Worm (Caenorhabditis elegans) whole organism, L3 larva: ENCODE measurements around the gene C16C10.1.

ENCODE experiments used
- ama-1 ChIP-seq: fragments of 150-350 bp; optimal IDR thresholded peaks from 2 replicates; lab custom pipeline; 2018
- daf-12 ChIP-seq: fragments of 150-350 bp; optimal IDR thresholded peaks from 2 replicates; lab custom pipeline; 2014; ENCODE audit warnings: missing biosample characterization, missing genetic modification reagents, missing genetic modification characterization
- elt-1 ChIP-seq: fragments of 150-350 bp; optimal IDR thresholded peaks from 2 replicates; lab custom pipeline; 2014; ENCODE audit warnings: missing biosample characterization, missing genetic modification characterization
- elt-2 ChIP-seq: sonication (generic microtip); optimal IDR thresholded peaks from 2 replicates; lab custom pipeline; 2016; ENCODE audit warnings: missing genetic modification reagents, mild to moderate bottlenecking, missing genetic modification characterization, missing compliant biosample characterization
- elt-3 ChIP-seq, 3 experiments: fragments of 150-350 bp in 1 of 3; sonication (generic microtip) in 2 of 3; optimal IDR thresholded peaks; 2 replicates in 2 of 3; 4 replicates in 1 of 3; lab custom pipeline; 2014 to 2017; ENCODE audit warnings: missing biosample characterization in 3 of 3, missing genetic modification characterization in 3 of 3
- fkh-10 ChIP-seq: sonication (generic microtip); optimal IDR thresholded peaks from 2 replicates; lab custom pipeline; 2017; ENCODE audit warnings: missing biosample characterization, missing genetic modification reagents, missing genetic modification characterization
- lin-15B ChIP-seq: fragments of 150-350 bp; optimal IDR thresholded peaks from 2 replicates; lab custom pipeline; 2014; ENCODE audit warnings: missing biosample characterization, missing genetic modification characterization
- nhr-12 ChIP-seq: fragments of 150-350 bp; optimal IDR thresholded peaks from 2 replicates; lab custom pipeline; 2014; ENCODE audit warnings: missing biosample characterization, missing genetic modification characterization
- nhr-237 ChIP-seq: fragments of 150-350 bp; optimal IDR thresholded peaks from 2 replicates; lab custom pipeline; 2014; ENCODE audit warnings: missing biosample characterization, missing genetic modification characterization
- skn-1 ChIP-seq: fragments of 150-350 bp; optimal IDR thresholded peaks from 2 replicates; lab custom pipeline; 2014; ENCODE audit warnings: missing biosample characterization, missing genetic modification characterization
- tbx-2 ChIP-seq: sonication (generic microtip); optimal IDR thresholded peaks from 2 replicates; lab custom pipeline; 2016; ENCODE audit warnings: mild to moderate bottlenecking, missing genetic modification characterization, missing compliant biosample characterization
- unc-62 ChIP-seq: fragments of 150-350 bp; sonication (generic microtip); optimal IDR thresholded peaks from 4 replicates; lab custom pipeline; 2014; ENCODE audit warnings: missing biosample characterization, missing genetic modification reagents, missing genetic modification characterization
- ztf-11 ChIP-seq: fragments of 150-350 bp; optimal IDR thresholded peaks from 2 replicates; lab custom pipeline; 2014; ENCODE audit warnings: missing biosample characterization, missing genetic modification characterization

DNA sequence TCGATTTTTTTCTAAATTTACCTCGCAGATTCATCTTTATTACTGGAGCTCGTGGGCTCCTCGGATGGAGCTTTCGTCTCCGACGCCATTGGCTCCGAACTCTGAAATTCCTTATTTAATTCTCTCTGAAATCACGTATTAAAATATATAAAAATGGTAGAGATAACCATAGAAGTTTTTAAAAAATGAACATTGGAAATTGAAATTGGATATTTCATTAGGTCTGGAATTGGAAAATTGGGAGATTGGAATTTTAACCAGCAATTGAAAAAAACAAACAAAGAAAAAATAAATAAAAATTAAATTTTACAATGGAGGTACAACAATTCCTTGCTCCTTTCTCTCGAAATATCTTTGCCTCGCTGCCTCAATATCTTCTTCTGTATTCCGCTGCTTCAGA, 14.5 kb downstream of the C16C10.1 start, which contains the start of gene rnf-5:
- TF ChIP-seq daf-12 (tag; lab: Kevin White, UChicago), result no peak
- no peak for TF ChIP-seq elt-2
- no peak for TF ChIP-seq fkh-10 (GFP tag; lab: Kevin White, UChicago)
- no peak for TF ChIP-seq elt-3 (tag; optimal IDR thresholded peaks at IDR 0.05; lab: Kevin White, UChicago)
- no peak for TF ChIP-seq elt-1 (tag; lab: Kevin White, UChicago)
- no peak for TF ChIP-seq skn-1 (tag; lab: Kevin White, UChicago)
- TF ChIP-seq unc-62 (GFP tag; lab: Kevin White, UChicago), result no peak
- TF ChIP-seq tbx-2 (tag; lab: Kevin White, UChicago), result no peak
- no peak for TF ChIP-seq lin-15B (tag; lab: Kevin White, UChicago)
- no peak for TF ChIP-seq ama-1
- no peak for TF ChIP-seq nhr-237 (tag; lab: Kevin White, UChicago)
- TF ChIP-seq nhr-12, result no peak
- no peak for TF ChIP-seq ztf-11 (tag; lab: Kevin White, UChicago)
